Worm (Caenorhabditis elegans): Measurements from ENCODE around the gene vha-12.
A peak's percentile ranks its signal among the peaks of the same experiment; 100 is the strongest.

The vha-12 gene

DNA sequence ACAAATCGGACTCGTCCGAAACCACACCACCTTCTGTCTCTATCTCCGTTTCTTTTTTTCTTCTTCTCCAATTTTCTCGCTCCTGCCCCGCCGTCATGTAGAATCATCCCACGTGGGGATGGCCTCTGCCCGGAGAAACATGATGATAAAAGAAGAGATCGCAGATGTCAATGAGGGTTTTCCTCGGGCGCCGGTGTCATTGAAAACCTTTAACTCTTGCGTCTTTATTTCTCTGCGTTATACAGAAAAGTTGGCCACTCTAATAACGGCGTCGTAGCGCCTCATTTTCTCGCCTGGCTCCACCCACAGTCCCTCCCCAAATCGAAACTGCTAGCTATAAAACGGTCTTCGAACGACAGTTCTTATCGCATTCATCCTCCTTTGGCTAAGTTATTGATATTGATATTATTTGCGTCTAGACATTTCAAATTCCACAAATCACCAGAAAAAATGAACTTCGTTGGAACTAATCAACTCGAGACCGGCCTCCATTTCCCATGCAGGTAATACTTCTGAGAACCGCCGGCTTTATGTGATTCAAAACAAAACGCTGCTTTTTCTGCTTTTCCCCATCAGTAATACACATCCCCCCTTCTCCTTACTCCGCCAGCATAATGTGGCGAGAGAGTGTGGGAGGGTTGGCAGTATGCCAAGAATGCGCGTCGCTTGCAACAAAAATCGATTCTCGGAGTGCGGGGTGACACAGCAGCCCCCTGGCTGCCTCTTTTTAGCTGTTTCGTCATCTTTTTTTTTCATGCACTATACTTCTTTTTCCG, 45.7 kb upstream of the vha-12 start (continued):
- TF ChIP-seq unc-30 (tag; optimal IDR thresholded peaks at IDR 0.05) (no peak), dsc-1 (tag; optimal IDR thresholded peaks at IDR 0.05) (peak; percentile 44), zip-4 (GFP tag; optimal IDR thresholded peaks at IDR 0.05) (peak; percentile 44), swsn-7 (tag; optimal IDR thresholded peaks at IDR 0.05) (peak; percentile 64), isw-1 (GFP tag; IDR thresholded peaks at IDR 0.05) (peak; percentile 44; the same call in 1 of the 2 replicates), efl-3 (GFP tag; optimal IDR thresholded peaks at IDR 0.05) (no peak), unc-130 (tag; optimal IDR thresholded peaks at IDR 0.05) (peak; percentile 78), efl-1 (optimal IDR thresholded peaks at IDR 0.05) (peak; percentile 2 to 22), efl-1 (GFP tag; optimal IDR thresholded peaks at IDR 0.05 in 1 of 2) (peak in 1 of 2 experiments; percentile 90), snpc-4 (tag; optimal IDR thresholded peaks at IDR 0.05) (peak; percentile 7), nhr-237 (tag; optimal IDR thresholded peaks at IDR 0.05) (no peak), nhr-11 (tag; optimal IDR thresholded peaks at IDR 0.05) (no peak), nhr-77 (tag; optimal IDR thresholded peaks at IDR 0.05) (peak; percentile 82), lin-35 (GFP tag; optimal IDR thresholded peaks at IDR 0.05) (peak; percentile 43 to 60), fkh-4 (tag; optimal IDR thresholded peaks at IDR 0.05; ENCODE audit: borderline replicate concordance) (no peak), dpl-1 (GFP tag; optimal IDR thresholded peaks at IDR 0.05) (peak; percentile 1 to 19 (median 7)), C04F5.9 (tag; optimal IDR thresholded peaks at IDR 0.05) (no peak), F16B12.6 (tag; optimal IDR thresholded peaks at IDR 0.05) (peak; percentile 10), rnt-1 (tag; optimal IDR thresholded peaks at IDR 0.05) (peak; percentile 80), blmp-1 (tag; optimal IDR thresholded peaks at IDR 0.05) (peak; percentile 77), nhr-84 (tag; optimal IDR thresholded peaks at IDR 0.05) (peak; percentile 9), xbp-1 (tag; optimal IDR thresholded peaks at IDR 0.05) (peak; percentile 32), sup-37 (GFP tag; optimal IDR thresholded peaks at IDR 0.05) (no peak), mef-2 (tag; optimal IDR thresholded peaks at IDR 0.05) (peak; percentile 28), fkh-10 (GFP tag; optimal IDR thresholded peaks at IDR 0.05) (peak; percentile 64), nhr-20 (tag; optimal IDR thresholded peaks at IDR 0.05) (peak; percentile 91), sox-4 (tag; optimal IDR thresholded peaks at IDR 0.05) (peak; percentile 57), ztf-4 (tag; optimal IDR thresholded peaks at IDR 0.05) (peak; percentile 24), ceh-8 (GFP tag; optimal IDR thresholded peaks at IDR 0.05) (peak; percentile 5), nhr-12 (tag; optimal IDR thresholded peaks at IDR 0.05) (no peak), jun-1 (tag; optimal IDR thresholded peaks at IDR 0.05) (peak; percentile 41), Y116A8C.19 (tag; optimal IDR thresholded peaks at IDR 0.05; ENCODE audit: borderline replicate concordance) (no peak), lir-3 (tag; optimal IDR thresholded peaks at IDR 0.05; ENCODE audit: poor library complexity) (peak; percentile 8), nhr-28 (tag; optimal IDR thresholded peaks at IDR 0.05) (no peak), irx-1 (tag; optimal IDR thresholded peaks at IDR 0.05) (peak; percentile 71), nhr-85 (tag) (peak; percentile 86), mep-1 (tag; optimal IDR thresholded peaks at IDR 0.05) (peak; percentile 66), ceh-88 (GFP tag; IDR thresholded peaks at IDR 0.05) (0 out of 2 replicates have a peak, but pooled peaks have one; percentile 19), lin-13 (GFP tag; optimal IDR thresholded peaks at IDR 0.05) (peak; percentile 56), nhr-19 (GFP tag; conservative IDR thresholded peaks at IDR 0.05) (peak; percentile 73), unc-86 (tag; optimal IDR thresholded peaks at IDR 0.05) (peak; percentile 69), ceh-90 (tag; optimal IDR thresholded peaks at IDR 0.05) (no peak), nhr-47 (tag; optimal IDR thresholded peaks at IDR 0.05) (peak; percentile 64), mdl-1 (tag; optimal IDR thresholded peaks at IDR 0.05) (peak; percentile 48 to 99), fkh-8 (tag; optimal IDR thresholded peaks at IDR 0.05) (peak; percentile 87), ama-1 (optimal IDR thresholded peaks at IDR 0.05) (peak; percentile 70), C34B4.2 (tag; optimal IDR thresholded peaks at IDR 0.05) (no peak), hlh-17 (GFP tag; optimal IDR thresholded peaks at IDR 0.05; ENCODE audit: borderline replicate concordance) (no peak), pag-3 (tag; optimal IDR thresholded peaks at IDR 0.05; ENCODE audit: borderline replicate concordance, insufficient read depth) (no peak), mab-9 (GFP tag; IDR thresholded peaks at IDR 0.05) (no peak; the same call in 1 of the 2 replicates), pqm-1 (tag; optimal IDR thresholded peaks at IDR 0.05) (no peak), nhr-76 (tag; optimal IDR thresholded peaks at IDR 0.05) (no peak)

All from whole organism, L1 larva.